Fruit fly (Drosophila melanogaster): ENCODE results near the gene Mcr.

Mcr gene

dm6 chr2L:8030693-8031210 is 52.0 kb downstream of the Mcr start, which contains the start of gene Cka (continued):
- TF ChIP-seq schlank (tag; optimal IDR thresholded peaks at IDR 0.05) (peak; percentile 31), Med (GFP tag) (peak; percentile 87), Nf-YC (tag; optimal IDR thresholded peaks at IDR 0.05) (peak; percentile 81), CG3065 (GFP tag; optimal IDR thresholded peaks at IDR 0.05) (no peak), Hmr (GFP tag; optimal IDR thresholded peaks at IDR 0.05) (peak; percentile 42), CG14710 (tag; optimal IDR thresholded peaks at IDR 0.05) (peak; percentile 49), CG10543 (GFP tag; optimal IDR thresholded peaks at IDR 0.05) (peak; percentile 71), chinmo (GFP tag; IDR thresholded peaks at IDR 0.05; ENCODE audit: partially characterized antibody) (0 out of 4 replicates have a peak, but pooled peaks have one; percentile 6), ewg (GFP tag; optimal IDR thresholded peaks at IDR 0.05) (peak; percentile 13), pfk (GFP tag; optimal IDR thresholded peaks at IDR 0.05) (peak; percentile 3), dm (GFP tag; optimal IDR thresholded peaks at IDR 0.05) (peak; percentile 4), Hand (GFP tag; optimal IDR thresholded peaks at IDR 0.05) (peak; percentile 2), pzg (GFP tag; optimal IDR thresholded peaks at IDR 0.05) (peak; percentile 59), MESR4 (GFP tag; optimal IDR thresholded peaks at IDR 0.05) (peak; percentile 88), CG3995 (GFP tag; optimal IDR thresholded peaks at IDR 0.05) (peak; percentile 50), Pdp1 (GFP tag; optimal IDR thresholded peaks at IDR 0.05) (peak in 1 of 2 experiments; percentile 30), CG30020 (tag; optimal IDR thresholded peaks at IDR 0.05) (peak; percentile 40), CG11093 (GFP tag; IDR thresholded peaks at IDR 0.05) (no peak), Sin3A (optimal IDR thresholded peaks at IDR 0.05) (peak; percentile 46), bbx (GFP tag; IDR thresholded peaks at IDR 0.05; ENCODE audit: partially characterized antibody) (peak; percentile 68), otp (GFP tag; IDR thresholded peaks at IDR 0.05) (peak; percentile 63; the same call in 1 of the 3 replicates), CG9215 (GFP tag; IDR thresholded peaks at IDR 0.05) (no peak), Fer1 (GFP tag; optimal IDR thresholded peaks at IDR 0.05) (peak; percentile 43), CG33557 (GFP tag; optimal IDR thresholded peaks at IDR 0.05) (peak; percentile 46), nau (GFP tag; optimal IDR thresholded peaks at IDR 0.05) (no peak), Kr (GFP tag; optimal IDR thresholded peaks at IDR 0.05) (no peak), crol (GFP tag; IDR thresholded peaks at IDR 0.05) (peak; percentile 38; the same call in 1 of the 2 replicates), CG32767 (GFP tag; IDR thresholded peaks at IDR 0.05) (peak; percentile 77), CG9797 (GFP tag; optimal IDR thresholded peaks at IDR 0.05) (peak; percentile 61), twi (tag; optimal IDR thresholded peaks at IDR 0.05) (peak; percentile 12), CG7745 (tag; optimal IDR thresholded peaks at IDR 0.05) (peak; percentile 53), CG15479 (GFP tag; optimal IDR thresholded peaks at IDR 0.05) (peak; percentile 92), gcm (GFP tag; optimal IDR thresholded peaks at IDR 0.05) (peak; percentile 44), CG1233 (GFP tag; optimal IDR thresholded peaks at IDR 0.05) (peak; percentile 23), CG4617 (GFP tag; optimal IDR thresholded peaks at IDR 0.05; ENCODE audit: borderline replicate concordance) (peak; percentile 93), Nf-YB (GFP tag; optimal IDR thresholded peaks at IDR 0.05) (peak; percentile 75), CG15514 (GFP tag; optimal IDR thresholded peaks at IDR 0.05) (peak; percentile 12), CG17186 (GFP tag; optimal IDR thresholded peaks at IDR 0.05) (peak; percentile 36), CG11504 (tag; optimal IDR thresholded peaks at IDR 0.05) (no peak), Lhr (GFP tag; optimal IDR thresholded peaks at IDR 0.05) (peak; percentile 30), Stat92E (GFP tag; optimal IDR thresholded peaks at IDR 0.05) (no peak), gsb-n (tag; optimal IDR thresholded peaks at IDR 0.05) (peak; percentile 52), sob (GFP tag; IDR thresholded peaks at IDR 0.05) (peak; percentile 55; the same call in 1 of the 2 replicates), HHEX (GFP tag; optimal IDR thresholded peaks at IDR 0.05) (peak; percentile 16), nmo (GFP tag; optimal IDR thresholded peaks at IDR 0.05) (peak; percentile 35), CG10147 (GFP tag; optimal IDR thresholded peaks at IDR 0.05) (peak; percentile 21), sr (GFP tag; IDR thresholded peaks at IDR 0.05) (0 out of 3 replicates have a peak, but pooled peaks have one; percentile 12), sens (GFP tag) (peak; percentile 41)
